Worm (Caenorhabditis elegans) whole organism, young adult: Measurements from ENCODE around the gene F46B3.8.

ENCODE experiments used
- ama-1 ChIP-seq, 3 experiments: fragments of 150-350 bp in 1 of 3; sonication (generic microtip) in 2 of 3; optimal IDR thresholded peaks; 2 replicates each; lab custom pipeline; 2014 to 2018; ENCODE audit warnings: missing biosample characterization in 2 of 3, missing genetic modification characterization in 2 of 3, missing genetic modification reagents in 2 of 3
- atf-7 ChIP-seq: sonication (generic microtip); optimal IDR thresholded peaks from 2 replicates; lab custom pipeline; 2017; ENCODE audit warnings: mild to moderate bottlenecking, missing genetic modification characterization, missing compliant biosample characterization
- bed-2 ChIP-seq: fragments of 200-800 bp; sonication (Bioruptor generic); IDR thresholded peaks from 2 replicates; pipeline ENCODE4 v1.3.6; 2022; ENCODE audit warnings: missing genetic modification reagents, missing genetic modification characterization, missing compliant biosample characterization
- ceh-100 ChIP-seq: fragments of 200-800 bp; sonication (Bioruptor generic); IDR thresholded peaks from 2 replicates; pipeline ENCODE4 v1.3.6; 2022; ENCODE audit warnings: missing genetic modification reagents, missing genetic modification characterization, missing compliant biosample characterization

- TF ChIP-seq ama-1 (optimal IDR thresholded peaks at IDR 0.05; lab: Kevin White, UChicago) (no peak), ama-1 (GFP tag; optimal IDR thresholded peaks at IDR 0.05; lab: Kevin White, UChicago) (no peak), bed-2 (GFP tag; lab: Robert Waterston, UW) (no peak), atf-7 (tag; lab: Kevin White, UChicago) (no peak), ceh-100 (GFP tag; lab: Robert Waterston, UW) (no peak)
These were observed 10.7 kb upstream of the F46B3.8 start, which contains the start of gene F46B3.15 for ce11 chrV:20633619-20634018.
